Worm (Caenorhabditis elegans): Measurements from ENCODE around the gene T08D2.4.
"Not testable (repeated sequence)": the region's sequence is repeated elsewhere in the genome, so short reads cannot be mapped to it uniquely, and the experiment has no call there.

DNA sequence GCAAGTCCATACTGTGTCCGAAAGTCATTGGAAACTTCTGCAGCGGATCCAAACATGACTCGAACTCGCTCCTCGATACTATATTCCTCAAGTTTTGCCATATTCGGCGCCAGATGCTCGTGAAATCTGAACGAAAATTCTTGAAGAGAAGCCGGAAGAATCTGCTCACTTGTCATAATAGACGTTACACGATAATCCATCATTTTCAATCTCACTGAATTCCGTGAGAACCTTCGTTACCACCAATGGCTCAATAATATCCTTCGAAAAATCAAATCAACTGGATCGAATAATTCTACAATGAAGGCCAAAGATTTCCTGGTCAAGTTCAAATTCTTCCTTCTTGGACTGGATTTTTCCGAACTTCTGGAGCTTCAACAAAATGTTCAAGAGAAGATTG lies 33.9 kb downstream of the T08D2.4 start, which contains the start of gene Y73B3B.1:
- TF ChIP-seq nhr-237, skn-1, jun-1, ceh-16, mdl-1, ceh-82 (tag; optimal IDR thresholded peaks at IDR 0.05): not testable (repeated sequence)

All from whole organism, L3 larva.